Worm (Caenorhabditis elegans): ENCODE results near the gene H25K10.1.

Gene H25K10.1

DNA sequence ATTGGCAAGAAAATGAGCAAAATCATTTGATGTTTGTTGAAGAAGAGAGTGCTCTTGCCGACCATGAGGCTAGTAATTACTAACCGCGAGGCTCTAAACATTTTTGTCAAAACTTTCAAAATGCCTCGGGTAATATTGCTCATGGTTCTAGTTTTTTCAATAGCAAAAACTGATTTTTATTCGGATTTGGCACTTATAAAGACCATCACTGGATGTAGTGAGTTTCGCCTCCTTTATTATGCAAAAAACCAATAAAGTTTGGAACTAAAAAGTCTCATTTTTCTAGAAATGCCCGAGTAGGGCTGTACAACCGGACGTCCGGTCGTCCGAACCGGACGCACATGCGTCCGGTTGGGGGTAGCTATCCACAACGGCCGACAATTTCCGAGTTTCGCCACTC, 30.9 kb downstream of the H25K10.1 start, which contains the start of the genes hpa-1 and irld-39:
Gene hpa-1, minus strand, starts transcription at position 101 of the 400 bp plus-strand sequence.
Gene irld-39, plus strand, starts transcription at position 121 of the 400 bp plus-strand sequence.
- TF ChIP-seq scrt-1 (GFP tag; IDR thresholded peaks at IDR 0.05) (no peak), aly-1 (tag; optimal IDR thresholded peaks at IDR 0.05) (no peak), B0310.2 (tag; optimal IDR thresholded peaks at IDR 0.05) (no peak), ets-7 (tag; optimal IDR thresholded peaks at IDR 0.05) (no peak), hmbx-1 (tag; optimal IDR thresholded peaks at IDR 0.05) (no peak), sea-1 (GFP tag; conservative IDR thresholded peaks at IDR 0.05) (no peak), F13C5.2 (tag; optimal IDR thresholded peaks at IDR 0.05) (no peak), ceh-13 (GFP tag; optimal IDR thresholded peaks at IDR 0.05) (no peak), ceh-36 (tag; optimal IDR thresholded peaks at IDR 0.05) (no peak), tbx-11 (GFP tag; IDR thresholded peaks at IDR 0.05) (no peak), ama-1 (optimal IDR thresholded peaks at IDR 0.05) (no peak), pes-1 (GFP tag; IDR thresholded peaks at IDR 0.05) (no peak), hmg-4 (GFP tag; optimal IDR thresholded peaks at IDR 0.05) (no peak), hnd-1 (tag; optimal IDR thresholded peaks at IDR 0.05) (no peak), tra-4 (tag; optimal IDR thresholded peaks at IDR 0.05) (no peak)

- no peak for TF ChIP-seq ceh-36 (tag; optimal IDR thresholded peaks at IDR 0.05)
Measured at ce11 chrIV:16236827-16237226, 34.7 kb downstream of the H25K10.1 start.

DNA sequence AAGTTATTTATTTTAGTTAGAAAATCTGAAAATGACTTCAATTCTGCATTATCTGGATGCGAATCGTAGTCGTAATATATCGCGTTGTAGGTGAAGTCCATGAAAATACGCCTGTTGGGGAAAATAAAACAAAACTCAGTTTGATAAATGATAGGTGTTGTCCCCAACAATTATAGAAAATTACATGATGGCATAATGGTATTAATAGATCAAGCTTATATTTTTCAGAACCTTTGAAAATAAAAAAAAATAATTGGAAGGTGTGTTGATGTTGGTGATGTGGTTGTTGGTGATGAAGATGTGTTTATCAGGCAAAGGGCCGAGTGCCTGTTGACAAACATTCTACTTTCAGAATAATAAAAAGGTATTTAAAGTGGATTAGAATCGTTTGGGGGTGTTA, 36.4 kb downstream of the H25K10.1 start, which contains the start of gene srw-61:
Gene srw-61, minus strand, starts transcription at position 101 of the 400 bp plus-strand sequence.
- TF ChIP-seq ceh-13 (GFP tag; optimal IDR thresholded peaks at IDR 0.05) (no peak), hmg-4 (GFP tag; optimal IDR thresholded peaks at IDR 0.05) (no peak), aly-1 (tag; optimal IDR thresholded peaks at IDR 0.05) (no peak), ets-7 (tag; optimal IDR thresholded peaks at IDR 0.05) (no peak), hmbx-1 (tag; optimal IDR thresholded peaks at IDR 0.05) (no peak), ama-1 (optimal IDR thresholded peaks at IDR 0.05) (no peak)

DNA sequence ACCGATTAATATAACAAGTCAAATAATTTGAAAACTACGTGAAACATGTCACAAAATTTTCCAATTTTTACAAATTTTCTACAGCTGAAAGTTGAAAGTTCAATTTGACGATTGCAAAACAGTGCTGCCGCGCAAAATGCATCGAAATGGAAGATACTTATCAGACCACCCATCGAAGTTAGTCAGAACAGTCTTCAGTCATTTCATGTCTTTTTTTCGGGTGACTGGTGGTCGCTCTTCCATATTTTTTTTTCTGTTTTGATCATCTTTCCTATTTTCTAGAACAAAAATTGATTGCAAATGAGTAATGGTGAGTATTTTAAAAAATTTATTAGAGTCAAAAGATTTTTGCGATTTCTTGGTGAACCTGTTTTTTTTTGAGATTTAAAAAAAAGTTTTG, 45.0 kb downstream of the H25K10.1 start, which contains the start of gene F38C2.1:
Gene F38C2.1, plus strand, starts transcription at position 301 of the 400 bp plus-strand sequence.
- TF ChIP-seq pes-1 (GFP tag; IDR thresholded peaks at IDR 0.05) (no peak), tbx-37 (GFP tag; conservative IDR thresholded peaks at IDR 0.05) (no peak), ets-7 (tag; optimal IDR thresholded peaks at IDR 0.05) (no peak), aly-1 (tag; optimal IDR thresholded peaks at IDR 0.05) (no peak), hmg-4 (GFP tag; optimal IDR thresholded peaks at IDR 0.05) (no peak), hnd-1 (tag; optimal IDR thresholded peaks at IDR 0.05) (no peak), ama-1 (optimal IDR thresholded peaks at IDR 0.05) (no peak), flt-1 (GFP tag; IDR thresholded peaks at IDR 0.05) (no peak), ceh-36 (tag; optimal IDR thresholded peaks at IDR 0.05) (no peak), tbx-11 (GFP tag; IDR thresholded peaks at IDR 0.05) (no peak), hmbx-1 (tag; optimal IDR thresholded peaks at IDR 0.05) (no peak), tra-4 (tag; optimal IDR thresholded peaks at IDR 0.05) (no peak), sea-1 (GFP tag; conservative IDR thresholded peaks at IDR 0.05) (no peak), ceh-13 (GFP tag; optimal IDR thresholded peaks at IDR 0.05) (no peak), F13C5.2 (tag; optimal IDR thresholded peaks at IDR 0.05) (no peak), scrt-1 (GFP tag; IDR thresholded peaks at IDR 0.05) (no peak), B0310.2 (tag; optimal IDR thresholded peaks at IDR 0.05) (no peak)

- TF ChIP-seq scrt-1 (GFP tag; IDR thresholded peaks at IDR 0.05) (no peak), pes-1 (GFP tag; IDR thresholded peaks at IDR 0.05) (no peak), tra-4 (tag; optimal IDR thresholded peaks at IDR 0.05) (no peak), ets-7 (tag; optimal IDR thresholded peaks at IDR 0.05) (no peak), ama-1 (optimal IDR thresholded peaks at IDR 0.05) (no peak), ceh-36 (tag; optimal IDR thresholded peaks at IDR 0.05) (no peak), F13C5.2 (tag; optimal IDR thresholded peaks at IDR 0.05) (no peak), tbx-37 (GFP tag; conservative IDR thresholded peaks at IDR 0.05) (no peak), sea-1 (GFP tag; conservative IDR thresholded peaks at IDR 0.05) (no peak), hmg-4 (GFP tag; optimal IDR thresholded peaks at IDR 0.05) (no peak), B0310.2 (tag; optimal IDR thresholded peaks at IDR 0.05) (no peak), tbx-11 (GFP tag; IDR thresholded peaks at IDR 0.05) (no peak), hnd-1 (tag; optimal IDR thresholded peaks at IDR 0.05) (no peak)
Measured at ce11 chrIV:16254464-16254863, 52.3 kb downstream of the H25K10.1 start, which contains the start of gene hlh-17. Gene hlh-17 (plus strand): TSS chrIV:16254764.

All from whole organism, early embryonic.